Worm (Caenorhabditis elegans) whole organism, L2 larva: Measurements from ENCODE around the gene C24G6.8.

Experiments used
- C34F6.9 ChIP-seq: fragments of 150-350 bp; optimal IDR thresholded peaks from 2 replicates; lab custom pipeline; 2014; ENCODE audit warnings: missing biosample characterization, missing genetic modification characterization
- R02D3.7 ChIP-seq: fragments of 150-350 bp; optimal IDR thresholded peaks from 2 replicates; lab custom pipeline; 2014; ENCODE audit warnings: missing biosample characterization, missing genetic modification characterization
- Y55F3AM.14 ChIP-seq: fragments of 200-800 bp; sonication (Bioruptor generic); optimal IDR thresholded peaks from 2 replicates; lab custom pipeline; 2018; ENCODE audit warnings: mild to moderate bottlenecking, missing genetic modification characterization, missing compliant biosample characterization
- ZK546.5 ChIP-seq: sonication (generic microtip); optimal IDR thresholded peaks from 2 replicates; lab custom pipeline; 2017; ENCODE audit warnings: missing biosample characterization, missing genetic modification characterization
- alr-1 ChIP-seq: fragments of 150-350 bp; optimal IDR thresholded peaks from 2 replicates; lab custom pipeline; 2014; ENCODE audit warnings: missing biosample characterization, missing genetic modification characterization
- blmp-1 ChIP-seq: sonication (generic microtip); optimal IDR thresholded peaks from 2 replicates; lab custom pipeline; 2017; ENCODE audit warnings: missing genetic modification characterization, mild to moderate bottlenecking, missing compliant biosample characterization, antibody characterized with exemption, moderate library complexity; ENCODE audit not compliant: insufficient read depth
- ceh-16 ChIP-seq: fragments of 150-350 bp; optimal IDR thresholded peaks from 2 replicates; lab custom pipeline; 2014; ENCODE audit warnings: missing biosample characterization, missing genetic modification characterization
- ceh-82 ChIP-seq: fragments of 150-350 bp; optimal IDR thresholded peaks from 2 replicates; lab custom pipeline; 2014; ENCODE audit warnings: missing biosample characterization, missing genetic modification characterization
- crh-2 ChIP-seq: sonication (generic microtip); optimal IDR thresholded peaks from 2 replicates; lab custom pipeline; 2017; ENCODE audit warnings: missing biosample characterization, missing genetic modification characterization
- elt-1 ChIP-seq: fragments of 150-350 bp; optimal IDR thresholded peaks from 2 replicates; lab custom pipeline; 2014; ENCODE audit warnings: missing biosample characterization, missing genetic modification characterization
- fos-1 ChIP-seq: fragments of 150-350 bp; optimal IDR thresholded peaks from 2 replicates; lab custom pipeline; 2014; ENCODE audit warnings: missing biosample characterization, missing genetic modification characterization
- lin-11 ChIP-seq: fragments of 150-350 bp; sonication (generic microtip); optimal IDR thresholded peaks from 2 replicates; lab custom pipeline; 2014; ENCODE audit warnings: missing biosample characterization, missing genetic modification characterization, inconsistent platforms, mixed read lengths
- lin-13 ChIP-seq: fragments of 150-350 bp; optimal IDR thresholded peaks from 2 replicates; lab custom pipeline; 2014; ENCODE audit warnings: missing biosample characterization, missing genetic modification reagents, missing genetic modification characterization
- mab-5 ChIP-seq: fragments of 150-350 bp; optimal IDR thresholded peaks from 2 replicates; lab custom pipeline; 2014; ENCODE audit warnings: missing biosample characterization, missing genetic modification characterization
- mdl-1 ChIP-seq, 2 experiments: fragments of 150-350 bp in 1 of 2; sonication (generic microtip) in 1 of 2; optimal IDR thresholded peaks; 2 replicates each; lab custom pipeline; 2017; ENCODE audit warnings: missing biosample characterization in 2 of 2, missing genetic modification characterization in 2 of 2
- nhr-129 ChIP-seq: fragments of 150-350 bp; optimal IDR thresholded peaks from 2 replicates; lab custom pipeline; 2014; ENCODE audit warnings: missing biosample characterization, missing genetic modification characterization
- nhr-21 ChIP-seq: fragments of 150-350 bp; optimal IDR thresholded peaks from 2 replicates; lab custom pipeline; 2014; ENCODE audit warnings: missing biosample characterization, missing genetic modification characterization
- nhr-23 ChIP-seq: fragments of 150-350 bp; optimal IDR thresholded peaks from 2 replicates; lab custom pipeline; 2014; ENCODE audit warnings: missing biosample characterization, missing genetic modification reagents, missing genetic modification characterization
- nhr-237 ChIP-seq: fragments of 150-350 bp; optimal IDR thresholded peaks from 2 replicates; lab custom pipeline; 2014; ENCODE audit warnings: missing biosample characterization, missing genetic modification characterization
- nhr-25 ChIP-seq: fragments of 150-350 bp; sonication (generic microtip); optimal IDR thresholded peaks from 3 replicates; lab custom pipeline; 2014; ENCODE audit warnings: missing biosample characterization, missing genetic modification characterization
- nhr-6 ChIP-seq: fragments of 150-350 bp; optimal IDR thresholded peaks from 2 replicates; lab custom pipeline; 2014; ENCODE audit warnings: missing biosample characterization, missing genetic modification characterization
- sem-4 ChIP-seq: fragments of 150-350 bp; optimal IDR thresholded peaks from 2 replicates; lab custom pipeline; 2014; ENCODE audit warnings: missing biosample characterization, missing genetic modification reagents, missing genetic modification characterization
- skn-1 ChIP-seq: sonication (generic microtip); optimal IDR thresholded peaks from 2 replicates; lab custom pipeline; 2017; ENCODE audit warnings: missing biosample characterization, missing genetic modification characterization
- sma-3 ChIP-seq: sonication (generic microtip); optimal IDR thresholded peaks from 2 replicates; lab custom pipeline; 2016; ENCODE audit warnings: missing genetic modification reagents, missing genetic modification characterization, missing compliant biosample characterization
- sma-9 ChIP-seq, 2 experiments: fragments of 150-350 bp in 1 of 2; sonication (generic microtip) in 1 of 2; optimal IDR thresholded peaks; 2 replicates each; lab custom pipeline; 2014 to 2016; ENCODE audit warnings: missing genetic modification characterization in 2 of 2, mild to moderate bottlenecking in 1 of 2, missing biosample characterization in 1 of 2, missing compliant biosample characterization in 1 of 2, missing genetic modification reagents in 1 of 2, moderate library complexity in 1 of 2
- snpc-4 ChIP-seq: fragments of 150-350 bp; optimal IDR thresholded peaks from 2 replicates; lab custom pipeline; 2014; ENCODE audit warnings: missing biosample characterization, missing genetic modification characterization
- unc-62 ChIP-seq: fragments of 150-350 bp; optimal IDR thresholded peaks from 2 replicates; lab custom pipeline; 2014; ENCODE audit warnings: missing biosample characterization, missing genetic modification reagents, missing genetic modification characterization
- zag-1 ChIP-seq: fragments of 150-350 bp; optimal IDR thresholded peaks from 2 replicates; lab custom pipeline; 2014; ENCODE audit warnings: missing biosample characterization, missing genetic modification characterization
- ztf-11 ChIP-seq: sonication (generic microtip); optimal IDR thresholded peaks from 2 replicates; lab custom pipeline; 2017; ENCODE audit warnings: missing biosample characterization, missing genetic modification characterization

C24G6.8 gene

DNA sequence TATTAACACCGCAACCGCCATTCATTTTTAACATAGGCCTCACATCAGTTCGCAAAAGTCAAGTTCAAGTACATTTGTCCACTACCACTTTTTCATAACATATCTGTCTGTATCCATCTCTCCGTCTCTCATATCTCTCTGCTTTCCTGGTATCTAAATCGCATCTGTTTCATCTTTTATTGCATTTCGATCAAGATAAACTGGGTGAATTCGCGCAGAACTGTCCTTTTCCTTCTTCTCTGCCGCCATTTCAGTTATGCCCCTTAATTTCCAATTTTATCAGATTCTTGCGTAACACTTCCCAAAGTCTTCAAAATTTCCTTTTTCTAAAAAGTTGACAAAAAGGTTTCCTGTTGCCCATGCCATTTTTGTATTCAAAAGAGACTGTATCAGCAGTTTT lies 12.4 kb downstream of the C24G6.8 start:
- TF ChIP-seq alr-1 (no peak), blmp-1 (tag; lab: Kevin White, UChicago) (peak; percentile 19), nhr-237 (tag; lab: Kevin White, UChicago) (no peak), ceh-16 (tag; lab: Kevin White, UChicago) (peak; percentile 94), snpc-4 (tag; lab: Kevin White, UChicago) (no peak), elt-1 (tag; lab: Kevin White, UChicago) (peak; percentile 96), lin-11 (tag; lab: Kevin White, UChicago) (no peak), nhr-25 (peak; percentile 43), sem-4 (tag; lab: Kevin White, UChicago) (peak; percentile 26), C34F6.9 (tag; lab: Kevin White, UChicago) (no peak), mab-5 (tag; lab: Kevin White, UChicago) (no peak), nhr-21 (no peak), skn-1 (tag; lab: Kevin White, UChicago) (no peak), ZK546.5 (no peak), nhr-129 (peak; percentile 5), mdl-1 (tag; optimal IDR thresholded peaks at IDR 0.05; lab: Kevin White, UChicago) (no peak), zag-1 (tag; lab: Kevin White, UChicago) (no peak), nhr-23 (peak; percentile 74), sma-9 (GFP tag; optimal IDR thresholded peaks at IDR 0.05; lab: Kevin White, UChicago) (peak; percentile 49), sma-9 (tag; optimal IDR thresholded peaks at IDR 0.05; lab: Kevin White, UChicago) (no peak)

DNA sequence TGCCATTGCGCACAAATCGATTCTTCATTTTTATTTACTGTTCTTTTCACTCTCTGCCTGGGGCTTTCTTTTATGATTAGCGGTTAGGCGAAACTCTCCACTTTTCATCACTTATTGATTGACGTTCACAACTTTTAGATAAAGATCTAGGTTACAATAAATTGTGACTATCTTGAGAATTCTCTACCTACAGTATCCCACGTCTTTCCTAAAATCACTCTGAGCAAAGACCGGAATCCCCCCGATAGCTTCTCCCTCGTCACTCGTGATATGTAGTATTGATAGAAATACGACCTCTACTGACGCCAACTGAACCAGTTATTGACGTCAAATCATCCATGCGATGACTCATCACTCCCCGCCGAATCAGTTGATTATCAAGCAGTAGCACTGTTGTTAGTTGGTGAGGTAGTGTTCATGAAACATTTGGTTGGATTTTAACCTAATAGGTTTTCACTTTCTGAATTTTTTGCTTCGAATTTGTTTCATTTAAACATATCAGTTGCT lies 13.9 kb downstream of the C24G6.8 start, which contains the start of gene hir-1:
Gene hir-1 (plus strand): TSS at position 405 of the 507 bp plus-strand sequence.
- TF ChIP-seq C34F6.9 (tag; lab: Kevin White, UChicago) (no peak), mdl-1 (tag; optimal IDR thresholded peaks at IDR 0.05; lab: Kevin White, UChicago) (no peak), nhr-129 (peak; percentile 19), lin-13 (no peak), nhr-6 (tag; lab: Kevin White, UChicago) (no peak), blmp-1 (tag; lab: Kevin White, UChicago) (peak; percentile 30), sma-3 (peak; percentile 24), fos-1 (tag; lab: Kevin White, UChicago) (peak; percentile 47), ztf-11 (no peak), nhr-21 (no peak)
- TF ChIP-seq, all 48 proteins: peak for 4

ce11 chrV:5513630-5514378 lies 21.9 kb downstream of the C24G6.8 start, which contains the start of the genes hpo-15 and mms-19:
TSS of gene hpo-15 (minus strand) at chrV:5513830.
TSS of gene mms-19 (plus strand) at chrV:5514348.
- peak; percentile 19 for TF ChIP-seq fos-1 (tag; lab: Kevin White, UChicago)
- no peak for TF ChIP-seq ceh-82
- TF ChIP-seq zag-1 (tag; lab: Kevin White, UChicago), result no peak
- no peak for TF ChIP-seq R02D3.7 (tag; lab: Kevin White, UChicago)

DNA sequence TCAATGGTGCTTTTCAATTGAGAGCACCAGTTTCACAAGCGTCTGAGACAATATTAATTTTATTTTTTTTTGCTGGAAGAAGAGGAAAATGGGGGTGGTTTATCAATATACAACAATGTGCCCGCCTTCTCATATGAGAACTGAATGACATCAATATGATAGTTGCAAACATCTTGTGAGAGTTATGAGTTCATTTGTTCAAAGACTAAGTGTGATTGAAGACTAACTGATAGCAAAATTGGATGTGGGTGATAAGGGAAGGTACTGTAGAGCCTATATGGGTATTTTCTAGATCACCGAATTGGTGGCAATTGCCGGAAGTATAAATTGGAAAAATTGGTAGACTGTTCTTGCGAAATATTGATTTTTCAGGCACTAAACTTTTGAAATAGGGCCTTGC lies 23.1 kb downstream of the C24G6.8 start:
- TF ChIP-seq fos-1 (tag; lab: Kevin White, UChicago) (peak; percentile 67), nhr-6 (tag; lab: Kevin White, UChicago) (no peak), sma-9 (GFP tag; optimal IDR thresholded peaks at IDR 0.05; lab: Kevin White, UChicago) (peak; percentile 67), sma-9 (tag; optimal IDR thresholded peaks at IDR 0.05; lab: Kevin White, UChicago) (no peak), crh-2 (tag; lab: Kevin White, UChicago) (peak; percentile 3), nhr-237 (tag; lab: Kevin White, UChicago) (no peak)

ce11 chrV:5511720-5512119 lies 24.0 kb downstream of the C24G6.8 start:
- TF ChIP-seq fos-1 (tag; lab: Kevin White, UChicago) (peak; percentile 10), unc-62 (GFP tag; lab: Kevin White, UChicago) (no peak), crh-2 (tag; lab: Kevin White, UChicago) (peak; percentile 8)

- peak; percentile 16 for TF ChIP-seq fos-1 (tag; lab: Kevin White, UChicago)
- no peak for TF ChIP-seq Y55F3AM.14
Observed at ce11 chrV:5509966-5510365, 25.7 kb downstream of the C24G6.8 start.
